Fruit fly (Drosophila melanogaster): ENCODE results near the gene Alg13.

The Alg13 gene

dm6 chr3R:29122817-29123611, 15.4 kb downstream of the Alg13 start, which contains the start of the genes yem and Ctl2 (continued):
- TF ChIP-seq CG4617 (GFP tag; optimal IDR thresholded peaks at IDR 0.05; ENCODE audit: borderline replicate concordance) = peak; percentile 23
- TF ChIP-seq HLHmδ (GFP tag; optimal IDR thresholded peaks at IDR 0.05) = peak; percentile 81
- TF ChIP-seq pan (optimal IDR thresholded peaks at IDR 0.05) = no peak
- peak in 1 of 2 experiments; percentile 9 for TF ChIP-seq pan (GFP tag; optimal IDR thresholded peaks at IDR 0.05 in 1 of 2, IDR thresholded peaks at IDR 0.05 in 1 of 2)
- no peak for TF ChIP-seq Poxn (GFP tag; IDR thresholded peaks at IDR 0.05)
- TF ChIP-seq chif (GFP tag; optimal IDR thresholded peaks at IDR 0.05) = peak; percentile 75 to 84
- TF ChIP-seq phol (tag; optimal IDR thresholded peaks at IDR 0.05) = peak; percentile 75
- TF ChIP-seq CG9215 (GFP tag; IDR thresholded peaks at IDR 0.05) = peak; percentile 76; the same call in 1 of the 2 replicates
- peak; percentile 7 for TF ChIP-seq oc (tag; optimal IDR thresholded peaks at IDR 0.05)
- no peak for TF ChIP-seq CG6854 (GFP tag; optimal IDR thresholded peaks at IDR 0.05)
- TF ChIP-seq run (tag; optimal IDR thresholded peaks at IDR 0.05) = no peak
- TF ChIP-seq CG11085 (GFP tag; IDR thresholded peaks at IDR 0.05) = peak; percentile 61
- TF ChIP-seq psq (GFP tag; optimal IDR thresholded peaks at IDR 0.05) = peak; percentile 53
- TF ChIP-seq grau (tag; optimal IDR thresholded peaks at IDR 0.05) = peak; percentile 72
- peak; percentile 7; the same call in 1 of the 2 replicates for TF ChIP-seq Adf1 (GFP tag; IDR thresholded peaks at IDR 0.05)
- TF ChIP-seq dati (GFP tag; IDR thresholded peaks at IDR 0.05) = no peak
- peak; percentile 75 for TF ChIP-seq trh (GFP tag; optimal IDR thresholded peaks at IDR 0.05)
- no peak for TF ChIP-seq CG7963 (GFP tag; IDR thresholded peaks at IDR 0.05; ENCODE audit: partially characterized antibody)
- peak; percentile 6 for TF ChIP-seq CG2202 (tag; optimal IDR thresholded peaks at IDR 0.05)
- TF ChIP-seq MTF-1 (GFP tag; optimal IDR thresholded peaks at IDR 0.05; ENCODE audit: borderline replicate concordance) = peak; percentile 25
- TF ChIP-seq shn (GFP tag; optimal IDR thresholded peaks at IDR 0.05) = peak; percentile 90
- TF ChIP-seq otp (GFP tag; IDR thresholded peaks at IDR 0.05) = peak; percentile 42; the same call in 1 of the 3 replicates
- peak; percentile 91 for TF ChIP-seq CG2116 (GFP tag; optimal IDR thresholded peaks at IDR 0.05)
- TF ChIP-seq CG15479 (GFP tag; optimal IDR thresholded peaks at IDR 0.05) = no peak
- peak; percentile 68 for TF ChIP-seq Lhr (GFP tag; optimal IDR thresholded peaks at IDR 0.05)
- no peak for TF ChIP-seq CG4360 (GFP tag; IDR thresholded peaks at IDR 0.05)
- TF ChIP-seq Atf-2 (GFP tag; optimal IDR thresholded peaks at IDR 0.05) = peak; percentile 80
- peak; percentile 86 for TF ChIP-seq CG7786 (GFP tag; optimal IDR thresholded peaks at IDR 0.05)
- TF ChIP-seq YL-1 (GFP tag; optimal IDR thresholded peaks at IDR 0.05) = peak; percentile 60
- TF ChIP-seq Chrac-16 (GFP tag; optimal IDR thresholded peaks at IDR 0.05) = peak; percentile 71
- no peak for TF ChIP-seq CG11695 (GFP tag; IDR thresholded peaks at IDR 0.05)
- TF ChIP-seq inv (GFP tag; IDR thresholded peaks at IDR 0.05; ENCODE audit: partially characterized antibody) = peak; percentile 19; the same call in 1 of the 2 replicates
- no peak; the same call in 1 of the 2 replicates for TF ChIP-seq Taf1 (GFP tag; IDR thresholded peaks at IDR 0.05)
- peak; percentile 68 for TF ChIP-seq CG18262 (tag; optimal IDR thresholded peaks at IDR 0.05)
- no peak for TF ChIP-seq bigmax (GFP tag; optimal IDR thresholded peaks at IDR 0.05)
- TF ChIP-seq Abd-B (GFP tag; optimal IDR thresholded peaks at IDR 0.05) = peak; percentile 76
- no peak for TF ChIP-seq CG15073 (GFP tag; optimal IDR thresholded peaks at IDR 0.05)
- TF ChIP-seq grn (GFP tag; optimal IDR thresholded peaks at IDR 0.05) = no peak
- peak; percentile 64 for TF ChIP-seq Mes4 (GFP tag; optimal IDR thresholded peaks at IDR 0.05)
- peak; percentile 46 for TF ChIP-seq gcm2 (GFP tag; optimal IDR thresholded peaks at IDR 0.05)
- TF ChIP-seq nerfin-2 (GFP tag; IDR thresholded peaks at IDR 0.05; ENCODE audit: partially characterized antibody) = no peak
- peak; percentile 89 for TF ChIP-seq NFAT (GFP tag; IDR thresholded peaks at IDR 0.05)
- peak; percentile 65 for TF ChIP-seq Sry-δ (GFP tag; optimal IDR thresholded peaks at IDR 0.05)
- TF ChIP-seq pho (GFP tag; optimal IDR thresholded peaks at IDR 0.05) = peak; percentile 91
- peak; percentile 73 for TF ChIP-seq pzg (GFP tag; optimal IDR thresholded peaks at IDR 0.05)
- TF ChIP-seq CG9932 (GFP tag; IDR thresholded peaks at IDR 0.05) = peak; percentile 90
- TF ChIP-seq pros (GFP tag; optimal IDR thresholded peaks at IDR 0.05) = no peak
- peak; percentile 81 for TF ChIP-seq bab2 (GFP tag; optimal IDR thresholded peaks at IDR 0.05)
- TF ChIP-seq CG14710 (tag; optimal IDR thresholded peaks at IDR 0.05) = peak; percentile 82
